Worm (Caenorhabditis elegans): ENCODE data around the gene K06H7.2.

DNA sequence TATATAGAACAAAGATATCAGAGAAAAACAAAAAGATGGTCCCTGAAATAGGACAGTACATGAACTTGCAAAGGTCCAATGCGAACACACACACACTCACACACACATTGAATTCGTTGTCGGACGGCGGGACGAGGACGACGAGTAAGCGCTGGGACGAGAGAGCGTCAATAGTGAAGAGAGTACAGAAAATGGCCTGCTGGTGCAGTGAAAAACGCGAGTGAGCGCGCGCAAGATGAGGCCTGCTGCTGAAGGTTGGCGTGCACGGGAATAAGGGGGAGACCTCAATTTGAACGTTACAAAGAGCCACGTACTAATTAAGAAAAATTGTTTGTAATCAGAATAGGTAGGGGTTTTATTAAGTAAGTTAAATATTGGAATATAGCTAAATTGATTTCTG is 33.6 kb downstream of the K06H7.2 start:
- TF ChIP-seq elt-2 (tag; optimal IDR thresholded peaks at IDR 0.05) (no peak), ztf-11 (tag; optimal IDR thresholded peaks at IDR 0.05) (no peak), lsy-2 (tag; optimal IDR thresholded peaks at IDR 0.05) (peak; percentile 25 to 52), zag-1 (tag; optimal IDR thresholded peaks at IDR 0.05) (no peak), tlp-1 (tag; optimal IDR thresholded peaks at IDR 0.05) (no peak), mep-1 (tag; optimal IDR thresholded peaks at IDR 0.05) (peak; percentile 47), egl-13 (tag; optimal IDR thresholded peaks at IDR 0.05) (no peak), hpl-2 (GFP tag; optimal IDR thresholded peaks at IDR 0.05) (no peak), efl-1 (optimal IDR thresholded peaks at IDR 0.05) (peak in 1 of 2 experiments; percentile 23), efl-1 (GFP tag; optimal IDR thresholded peaks at IDR 0.05 in 1 of 2) (no peak), fkh-4 (tag; optimal IDR thresholded peaks at IDR 0.05; ENCODE audit: borderline replicate concordance) (no peak), pqm-1 (tag; optimal IDR thresholded peaks at IDR 0.05) (no peak), ama-1 (optimal IDR thresholded peaks at IDR 0.05) (no peak), unc-130 (tag; optimal IDR thresholded peaks at IDR 0.05) (no peak)
